Worm (Caenorhabditis elegans): ENCODE results near the gene C14C10.5.

ce11 chrV:12564902-12565301 is 35.1 kb upstream of the C14C10.5 start:
- no peak for TF ChIP-seq ets-4 (tag; optimal IDR thresholded peaks at IDR 0.05)
- TF ChIP-seq nhr-11 (tag; optimal IDR thresholded peaks at IDR 0.05): no peak
- TF ChIP-seq sox-4 (tag; optimal IDR thresholded peaks at IDR 0.05): no peak
- no peak for TF ChIP-seq ceh-31 (tag; optimal IDR thresholded peaks at IDR 0.05)
- no peak for TF ChIP-seq lin-11 (tag; optimal IDR thresholded peaks at IDR 0.05)
- no peak for TF ChIP-seq ceh-14 (tag; optimal IDR thresholded peaks at IDR 0.05)
- no peak for TF ChIP-seq ceh-9 (tag; optimal IDR thresholded peaks at IDR 0.05)
- no peak for TF ChIP-seq che-1 (tag; optimal IDR thresholded peaks at IDR 0.05)
- no peak for TF ChIP-seq Y22D7AL.16 (tag; optimal IDR thresholded peaks at IDR 0.05)
- TF ChIP-seq T23F11.4 (GFP tag; optimal IDR thresholded peaks at IDR 0.05): no peak

Data from whole organism, late embryonic.